Worm (Caenorhabditis elegans): ENCODE measurements around the gene str-40.

The str-40 gene

ce11 chrV:3040930-3041329 lies 28.1 kb downstream of the str-40 start:
- TF ChIP-seq unc-62 (GFP tag; optimal IDR thresholded peaks at IDR 0.05), result no peak
- no peak for TF ChIP-seq nhr-2 (tag; optimal IDR thresholded peaks at IDR 0.05)
- no peak for TF ChIP-seq pha-4 (tag; optimal IDR thresholded peaks at IDR 0.05)
- TF ChIP-seq elt-1 (tag; optimal IDR thresholded peaks at IDR 0.05; ENCODE audit: borderline replicate concordance, insufficient read depth), result no peak
- no peak for TF ChIP-seq ceh-43 (GFP tag; optimal IDR thresholded peaks at IDR 0.05)
- TF ChIP-seq snpc-4 (tag; optimal IDR thresholded peaks at IDR 0.05), result no peak
- no peak for TF ChIP-seq nhr-237 (tag; optimal IDR thresholded peaks at IDR 0.05)
- TF ChIP-seq sptf-1 (tag; optimal IDR thresholded peaks at IDR 0.05), result no peak

ce11 chrV:3039282-3039681 lies 29.7 kb downstream of the str-40 start, which contains the start of gene chpf-2:
Gene chpf-2, minus strand, starts transcription at chrV:3039382.
- TF ChIP-seq pha-4 (tag; optimal IDR thresholded peaks at IDR 0.05) (no peak), cnd-1 (tag; optimal IDR thresholded peaks at IDR 0.05) (no peak), lin-32 (GFP tag; optimal IDR thresholded peaks at IDR 0.05) (no peak), nhr-76 (tag; optimal IDR thresholded peaks at IDR 0.05) (no peak), zip-8 (tag; optimal IDR thresholded peaks at IDR 0.05) (no peak), unc-120 (tag; optimal IDR thresholded peaks at IDR 0.05; ENCODE audit: poor library complexity, severe bottlenecking) (no peak), nhr-28 (tag; optimal IDR thresholded peaks at IDR 0.05) (no peak), lsy-2 (tag; optimal IDR thresholded peaks at IDR 0.05) (no peak), drap-1 (GFP tag; optimal IDR thresholded peaks at IDR 0.05) (no peak), ceh-83 (GFP tag; optimal IDR thresholded peaks at IDR 0.05) (no peak), ztf-11 (tag; optimal IDR thresholded peaks at IDR 0.05) (no peak)

ce11 chrV:3038058-3038457 lies 30.9 kb downstream of the str-40 start:
- no peak for TF ChIP-seq unc-62 (GFP tag; optimal IDR thresholded peaks at IDR 0.05)
- no peak for TF ChIP-seq nhr-28 (tag; optimal IDR thresholded peaks at IDR 0.05)
- no peak for TF ChIP-seq lin-32 (GFP tag; optimal IDR thresholded peaks at IDR 0.05)
- no peak for TF ChIP-seq lin-13 (tag; optimal IDR thresholded peaks at IDR 0.05)
- no peak for TF ChIP-seq sem-2 (GFP tag; optimal IDR thresholded peaks at IDR 0.05)
- no peak for TF ChIP-seq drap-1 (GFP tag; optimal IDR thresholded peaks at IDR 0.05)
- no peak for TF ChIP-seq blmp-1 (tag; optimal IDR thresholded peaks at IDR 0.05)
- no peak for TF ChIP-seq ceh-43 (GFP tag; optimal IDR thresholded peaks at IDR 0.05)
- no peak for TF ChIP-seq snpc-4 (tag; optimal IDR thresholded peaks at IDR 0.05)
- no peak for TF ChIP-seq ceh-83 (GFP tag; optimal IDR thresholded peaks at IDR 0.05)
- no peak for TF ChIP-seq ceh-39 (tag; optimal IDR thresholded peaks at IDR 0.05)
- TF ChIP-seq pha-4 (tag; optimal IDR thresholded peaks at IDR 0.05), result no peak
- no peak for TF ChIP-seq mep-1 (tag; optimal IDR thresholded peaks at IDR 0.05)
- TF ChIP-seq mls-2 (tag; optimal IDR thresholded peaks at IDR 0.05), result no peak
- no peak for TF ChIP-seq bed-3 (GFP tag; optimal IDR thresholded peaks at IDR 0.05)
- TF ChIP-seq nhr-2 (tag; optimal IDR thresholded peaks at IDR 0.05), result no peak
- TF ChIP-seq hlh-1 (tag; optimal IDR thresholded peaks at IDR 0.05), result no peak
- no peak for TF ChIP-seq ces-1 (GFP tag; optimal IDR thresholded peaks at IDR 0.05)
- no peak for TF ChIP-seq ztf-11 (tag; optimal IDR thresholded peaks at IDR 0.05)
- no peak for TF ChIP-seq zip-8 (tag; optimal IDR thresholded peaks at IDR 0.05)

ce11 chrV:3034236-3034635 lies 34.8 kb downstream of the str-40 start, which contains the start of gene srw-8:
Gene srw-8, minus strand, starts transcription at chrV:3034336.
- TF ChIP-seq lin-32 (GFP tag; optimal IDR thresholded peaks at IDR 0.05) (no peak), nhr-28 (tag; optimal IDR thresholded peaks at IDR 0.05) (no peak), hlh-1 (tag; optimal IDR thresholded peaks at IDR 0.05) (no peak), elt-3 (tag; optimal IDR thresholded peaks at IDR 0.05) (no peak), sptf-1 (tag; optimal IDR thresholded peaks at IDR 0.05) (no peak), mab-5 (tag; optimal IDR thresholded peaks at IDR 0.05) (no peak), flh-1 (GFP tag; optimal IDR thresholded peaks at IDR 0.05) (no peak), zip-8 (tag; optimal IDR thresholded peaks at IDR 0.05) (no peak), ces-1 (GFP tag; optimal IDR thresholded peaks at IDR 0.05) (no peak), sem-2 (GFP tag; optimal IDR thresholded peaks at IDR 0.05) (no peak), lsy-2 (tag; optimal IDR thresholded peaks at IDR 0.05) (no peak), nhr-237 (tag; optimal IDR thresholded peaks at IDR 0.05) (no peak), tbx-8 (GFP tag; optimal IDR thresholded peaks at IDR 0.05) (no peak), bed-3 (GFP tag; optimal IDR thresholded peaks at IDR 0.05) (no peak), mls-2 (tag; optimal IDR thresholded peaks at IDR 0.05) (no peak), unc-120 (tag; optimal IDR thresholded peaks at IDR 0.05; ENCODE audit: poor library complexity, severe bottlenecking) (no peak), elt-1 (tag; optimal IDR thresholded peaks at IDR 0.05; ENCODE audit: borderline replicate concordance, insufficient read depth) (no peak)

ce11 chrV:3032343-3032742 lies 36.7 kb downstream of the str-40 start, which contains the start of gene irld-38:
Gene irld-38, minus strand, starts transcription at chrV:3032443.
- TF ChIP-seq lin-32 (GFP tag; optimal IDR thresholded peaks at IDR 0.05) (no peak), lsy-2 (tag; optimal IDR thresholded peaks at IDR 0.05) (no peak), elt-3 (tag; optimal IDR thresholded peaks at IDR 0.05) (no peak), M03D4.4 (tag; optimal IDR thresholded peaks at IDR 0.05) (no peak), tbx-8 (GFP tag; optimal IDR thresholded peaks at IDR 0.05) (no peak), ceh-43 (GFP tag; optimal IDR thresholded peaks at IDR 0.05) (no peak), unc-62 (GFP tag; optimal IDR thresholded peaks at IDR 0.05) (no peak), snpc-4 (tag; optimal IDR thresholded peaks at IDR 0.05) (no peak), nhr-28 (tag; optimal IDR thresholded peaks at IDR 0.05) (no peak), bed-3 (GFP tag; optimal IDR thresholded peaks at IDR 0.05) (no peak)
